Worm (Caenorhabditis elegans) whole organism, L4 larva: ENCODE results near the gene W06H8.2.

Experiments used
- T26A8.4 ChIP-seq: fragments of 200-800 bp; sonication (Bioruptor generic); IDR thresholded peaks from 2 replicates; pipeline ENCODE4 v1.3.6; 2022; ENCODE audit warnings: missing genetic modification characterization, missing compliant biosample characterization
- Y105C5A.15 ChIP-seq: fragments of 200-800 bp; sonication (Bioruptor generic); IDR thresholded peaks from 2 replicates; pipeline ENCODE4 v1.3.6; 2022; ENCODE audit warnings: missing genetic modification characterization, missing compliant biosample characterization
- aha-1 ChIP-seq: fragments of 150-350 bp; peaks from one replicate; lab custom pipeline; 2014; ENCODE audit warnings: missing biosample characterization, missing genetic modification characterization
- ceh-28 ChIP-seq: fragments of 150-350 bp; optimal IDR thresholded peaks from 2 replicates; lab custom pipeline; 2014; ENCODE audit warnings: missing biosample characterization, missing genetic modification reagents, missing genetic modification characterization
- ctbp-1 ChIP-seq: fragments of 200-800 bp; sonication (Bioruptor generic); IDR thresholded peaks from 2 replicates; pipeline ENCODE4 v1.3.6; 2022; ENCODE audit warnings: missing genetic modification reagents, missing genetic modification characterization, missing compliant biosample characterization
- daf-16 ChIP-seq, 3 experiments: sonication (generic microtip); optimal IDR thresholded peaks; 2 replicates each; lab custom pipeline; 2016 to 2017; ENCODE audit warnings: missing genetic modification characterization in 3 of 3, missing genetic modification reagents in 3 of 3, mild to moderate bottlenecking in 2 of 3, missing compliant biosample characterization in 2 of 3, missing biosample characterization in 1 of 3, moderate library complexity in 1 of 3
- daf-19 ChIP-seq: fragments of 200-800 bp; sonication (Bioruptor generic); conservative IDR thresholded peaks from 2 replicates; pipeline ENCODE4 v1.3.6; 2022; ENCODE audit warnings: missing genetic modification characterization, missing compliant biosample characterization
- dmd-6 ChIP-seq: fragments of 200-800 bp; sonication (Bioruptor generic); IDR thresholded peaks from 2 replicates; pipeline ENCODE4 v1.3.6; 2022; ENCODE audit warnings: missing genetic modification reagents, missing genetic modification characterization, missing compliant biosample characterization
- dmd-9 ChIP-seq: fragments of 200-800 bp; sonication (Bioruptor generic); IDR thresholded peaks from 2 replicates; pipeline ENCODE4 v1.3.6; 2022; ENCODE audit warnings: missing genetic modification reagents, missing genetic modification characterization, missing compliant biosample characterization
- dve-1 ChIP-seq: sonication (generic microtip); optimal IDR thresholded peaks from 2 replicates; lab custom pipeline; 2017; ENCODE audit warnings: antibody characterized with exemption, mild to moderate bottlenecking, missing genetic modification characterization, missing compliant biosample characterization; ENCODE audit not compliant: insufficient read depth
- fkh-10 ChIP-seq: fragments of 150-350 bp; optimal IDR thresholded peaks from 2 replicates; lab custom pipeline; 2014; ENCODE audit warnings: missing biosample characterization, missing genetic modification reagents, missing genetic modification characterization
- hif-1 ChIP-seq, 2 experiments: sonication (generic microtip); optimal IDR thresholded peaks; 2 replicates each; lab custom pipeline; 2016 to 2017; ENCODE audit warnings: missing compliant biosample characterization in 2 of 2, missing genetic modification characterization in 2 of 2, missing genetic modification reagents in 2 of 2, missing genotype in 2 of 2, mild to moderate bottlenecking in 1 of 2
- hlh-11 ChIP-seq: fragments of 200-800 bp; sonication (Bioruptor generic); optimal IDR thresholded peaks from 2 replicates; lab custom pipeline; 2018; ENCODE audit warnings: mild to moderate bottlenecking, missing genetic modification characterization, missing compliant biosample characterization
- hlh-30 ChIP-seq: sonication (generic microtip); optimal IDR thresholded peaks from 2 replicates; lab custom pipeline; 2017; ENCODE audit warnings: antibody characterized with exemption, mild to moderate bottlenecking, missing genetic modification characterization, missing compliant biosample characterization; ENCODE audit not compliant: insufficient read depth
- hmg-1.1 ChIP-seq: fragments of 200-800 bp; sonication (Bioruptor generic); IDR thresholded peaks from 2 replicates; pipeline ENCODE4 v1.3.6; 2022; ENCODE audit warnings: missing genetic modification reagents, missing genetic modification characterization, missing compliant biosample characterization
- lin-13 ChIP-seq: fragments of 150-350 bp; optimal IDR thresholded peaks from 2 replicates; lab custom pipeline; 2014; ENCODE audit warnings: missing biosample characterization, missing genetic modification reagents, missing genetic modification characterization
- lsy-2 ChIP-seq, 2 experiments: fragments of 150-350 bp in 1 of 2; sonication (generic microtip) in 1 of 2; optimal IDR thresholded peaks; 2 replicates each; lab custom pipeline; 2014 to 2017; ENCODE audit warnings: missing biosample characterization in 2 of 2, missing genetic modification characterization in 2 of 2
- mdl-1 ChIP-seq, 2 experiments: fragments of 150-350 bp in 1 of 2; sonication (generic microtip) in 1 of 2; optimal IDR thresholded peaks; 2 replicates each; lab custom pipeline; 2014 to 2017; ENCODE audit warnings: missing biosample characterization in 2 of 2, missing genetic modification characterization in 2 of 2
- mes-2 ChIP-seq: sonication (generic microtip); optimal IDR thresholded peaks from 2 replicates; lab custom pipeline; 2016; ENCODE audit warnings: missing genotype, mild to moderate bottlenecking, missing genetic modification characterization, missing compliant biosample characterization; ENCODE audit not compliant: poor library complexity, severe bottlenecking
- mxl-2 ChIP-seq: fragments of 200-800 bp; sonication (Bioruptor generic); conservative IDR thresholded peaks from 2 replicates; pipeline ENCODE4 v1.3.6; 2022; ENCODE audit warnings: missing genetic modification reagents, missing genetic modification characterization, missing compliant biosample characterization
- mxl-3 ChIP-seq: fragments of 200-800 bp; sonication (Bioruptor generic); optimal IDR thresholded peaks from 2 replicates; lab custom pipeline; 2018; ENCODE audit warnings: mild to moderate bottlenecking, missing genetic modification characterization, missing compliant biosample characterization
- nhr-102 ChIP-seq: sonication (generic microtip); optimal IDR thresholded peaks from 2 replicates; lab custom pipeline; 2016; ENCODE audit warnings: mild to moderate bottlenecking, missing genetic modification characterization, moderate library complexity, missing compliant biosample characterization
- nhr-28 ChIP-seq: fragments of 150-350 bp; optimal IDR thresholded peaks from 2 replicates; lab custom pipeline; 2014; ENCODE audit warnings: missing biosample characterization, missing genetic modification characterization
- nhr-48 ChIP-seq: sonication (generic microtip); optimal IDR thresholded peaks from 2 replicates; lab custom pipeline; 2016; ENCODE audit warnings: mild to moderate bottlenecking, missing genetic modification characterization, missing compliant biosample characterization
- pha-4 ChIP-seq, 2 experiments: fragments of 150-350 bp in 1 of 2; fragments of 200-800 bp in 1 of 2; sonication (Bioruptor generic) in 1 of 2; IDR thresholded peaks in 1 of 2; optimal IDR thresholded peaks in 1 of 2; 2 replicates each; pipeline versions ENCODE4 v1.3.6 to Lab custom; 2014 to 2022; ENCODE audit warnings: missing genetic modification characterization in 2 of 2, missing genetic modification reagents in 2 of 2, missing biosample characterization in 1 of 2, missing compliant biosample characterization in 1 of 2
- php-3 ChIP-seq: fragments of 200-800 bp; sonication (Bioruptor generic); IDR thresholded peaks from 2 replicates; pipeline ENCODE4 v1.3.6; 2022; ENCODE audit warnings: missing genetic modification reagents, missing genetic modification characterization, missing compliant biosample characterization
- pqm-1 ChIP-seq: sonication (generic microtip); optimal IDR thresholded peaks from 2 replicates; lab custom pipeline; 2017; ENCODE audit warnings: missing biosample characterization, missing genetic modification characterization
- rbr-2 ChIP-seq: sonication (generic microtip); optimal IDR thresholded peaks from 2 replicates; lab custom pipeline; 2016; ENCODE audit warnings: missing genotype, missing genetic modification characterization, missing compliant biosample characterization
- sdz-12 ChIP-seq: fragments of 200-800 bp; sonication (Bioruptor generic); optimal IDR thresholded peaks from 2 replicates; lab custom pipeline; 2018; ENCODE audit warnings: mild to moderate bottlenecking, missing genetic modification characterization, missing compliant biosample characterization
- spr-1 ChIP-seq: sonication (generic microtip); optimal IDR thresholded peaks from 2 replicates; lab custom pipeline; 2016; ENCODE audit warnings: mild to moderate bottlenecking, missing genetic modification characterization, missing compliant biosample characterization
- unc-62 ChIP-seq, 3 experiments: fragments of 150-350 bp in 1 of 3; sonication (generic microtip); optimal IDR thresholded peaks in 2 of 3; peaks in 1 of 3; 1 replicate in 1 of 3; 2 replicates in 2 of 3; lab custom pipeline; 2014 to 2017; ENCODE audit warnings: missing biosample characterization in 3 of 3, missing genetic modification characterization in 3 of 3, missing genetic modification reagents in 3 of 3, missing genotype in 1 of 3

The W06H8.2 gene

DNA sequence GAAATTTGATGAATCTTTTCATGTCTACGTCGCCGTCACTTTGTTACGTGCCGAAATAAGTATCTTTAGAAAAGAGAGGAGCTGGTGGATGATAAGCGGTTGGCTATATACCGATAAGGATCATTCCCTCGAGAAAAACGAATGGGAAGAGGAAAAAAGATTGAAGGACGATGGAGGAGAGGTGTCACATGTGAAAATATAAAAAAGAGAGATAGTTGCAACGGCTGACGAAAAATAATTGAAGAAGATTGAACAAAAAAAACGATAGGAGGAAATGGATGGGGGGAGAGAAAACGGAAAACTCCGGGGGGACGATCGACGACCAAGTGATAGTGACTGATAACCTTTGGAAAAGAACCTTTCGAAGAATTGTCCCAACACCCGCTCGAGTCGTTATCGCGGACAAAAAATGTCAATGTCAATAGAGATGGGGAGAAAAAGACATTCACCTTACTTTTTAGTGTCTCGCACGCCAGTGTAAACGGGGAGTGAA, 22.9 kb downstream of the W06H8.2 start (continued):
- TF ChIP-seq sdz-12 (GFP tag; lab: Kevin White, UChicago) (no peak), mdl-1 (tag; optimal IDR thresholded peaks at IDR 0.05; lab: Kevin White, UChicago) (peak; percentile 36 to 93), daf-19 (GFP tag; lab: Robert Waterston, UW) (no peak)

DNA sequence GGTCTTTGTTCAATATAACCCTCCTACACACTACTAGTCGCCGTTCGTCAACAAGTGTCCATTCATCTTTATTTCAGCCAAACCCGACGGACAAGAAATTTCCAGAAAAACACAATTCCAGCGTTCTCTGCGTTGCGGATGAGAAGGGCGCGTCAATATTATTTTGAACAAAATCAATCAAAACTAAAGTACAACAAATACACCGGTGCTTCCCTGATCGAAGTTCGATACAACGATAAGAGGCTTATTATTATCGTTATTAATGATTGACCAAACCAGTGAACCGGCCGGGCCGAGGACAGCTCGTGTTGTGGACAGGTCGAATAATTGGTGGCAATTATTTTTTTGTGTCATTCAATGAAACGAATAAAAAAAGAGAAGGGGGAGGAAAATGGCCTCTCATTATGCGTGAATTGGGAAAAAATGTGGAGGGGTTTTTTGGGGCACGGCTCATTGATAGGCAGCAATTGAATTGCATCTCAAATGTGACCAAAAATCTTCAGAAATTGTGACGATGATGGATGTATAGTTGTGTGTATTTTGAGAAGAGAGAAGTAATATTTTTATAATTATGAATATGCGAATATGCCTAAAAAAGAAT, 24.2 kb downstream of the W06H8.2 start:
- TF ChIP-seq php-3 (GFP tag; lab: Robert Waterston, UW) = 0 out of 2 replicates have a peak, but pooled peaks have one; percentile 28
- peak; percentile 74 for TF ChIP-seq hlh-11 (tag; lab: Kevin White, UChicago)
- TF ChIP-seq hif-1 (tag; optimal IDR thresholded peaks at IDR 0.05; lab: Kevin White, UChicago) = peak in 1 of 2 experiments; percentile 22
- TF ChIP-seq nhr-28 (tag; lab: Kevin White, UChicago) = peak; percentile 22
- no peak for TF ChIP-seq Y105C5A.15 (GFP tag; lab: Robert Waterston, UW)
- TF ChIP-seq mxl-3 (GFP tag; lab: Kevin White, UChicago) = peak; percentile 2
- no peak for TF ChIP-seq spr-1 (tag; lab: Kevin White, UChicago)
- peak; percentile 22 for TF ChIP-seq pqm-1 (tag; lab: Kevin White, UChicago)
- TF ChIP-seq pha-4 (GFP tag; IDR thresholded peaks at IDR 0.05; lab: Robert Waterston, UW) = no peak
- peak; percentile 7 for TF ChIP-seq pha-4 (tag; optimal IDR thresholded peaks at IDR 0.05; lab: Kevin White, UChicago)
- TF ChIP-seq dmd-6 = peak; percentile 73
- TF ChIP-seq nhr-48 (tag; lab: Kevin White, UChicago) = peak; percentile 62
- no peak for TF ChIP-seq lin-13
- TF ChIP-seq T26A8.4 (GFP tag; lab: Robert Waterston, UW) = peak; percentile 38; the same call in 1 of the 2 replicates
- TF ChIP-seq dmd-9 (GFP tag; lab: Robert Waterston, UW) = no peak
- TF ChIP-seq hmg-1.1 (GFP tag; lab: Robert Waterston, UW) = 0 out of 2 replicates have a peak, but pooled peaks have one; percentile 5
- TF ChIP-seq dve-1 (tag; lab: Kevin White, UChicago) = peak; percentile 73
- TF ChIP-seq mxl-2 (GFP tag; lab: Robert Waterston, UW) = no peak
- TF ChIP-seq hlh-30 (tag; lab: Kevin White, UChicago) = no peak
- TF ChIP-seq rbr-2 (tag; lab: Kevin White, UChicago) = peak; percentile 41
- peak; percentile 29 for TF ChIP-seq nhr-102 (tag; lab: Kevin White, UChicago)
- TF ChIP-seq mes-2 (tag; lab: Kevin White, UChicago) = peak; percentile 30
- TF ChIP-seq daf-16 (GFP tag; optimal IDR thresholded peaks at IDR 0.05; lab: Kevin White, UChicago) = no peak
- TF ChIP-seq daf-16 (tag; optimal IDR thresholded peaks at IDR 0.05; lab: Kevin White, UChicago) = peak; percentile 89

DNA sequence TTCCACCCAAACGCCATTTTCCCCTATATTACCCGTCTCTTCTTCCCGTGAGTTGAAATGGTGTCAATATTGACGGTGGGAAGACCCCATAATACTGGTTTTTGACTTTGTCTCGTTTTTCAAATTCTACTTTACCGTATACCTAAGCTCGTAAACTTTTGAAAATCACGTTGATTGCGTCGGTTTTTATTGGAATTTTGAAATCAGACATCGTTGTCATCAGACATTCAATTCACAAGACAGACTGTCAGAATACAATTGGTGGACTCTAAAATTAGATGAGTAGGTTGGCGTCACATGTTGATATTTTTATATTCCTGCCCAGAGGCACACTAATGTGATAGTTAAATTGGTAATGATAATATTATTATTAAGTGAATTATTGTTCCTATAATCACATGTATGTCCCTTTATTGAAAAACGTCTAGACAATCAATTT, 25.4 kb downstream of the W06H8.2 start:
- peak; percentile 57 for TF ChIP-seq aha-1 (tag; lab: Kevin White, UChicago)
- TF ChIP-seq lsy-2 (tag; optimal IDR thresholded peaks at IDR 0.05; lab: Kevin White, UChicago) = peak in 1 of 2 experiments; percentile 18
- no peak for TF ChIP-seq pha-4 (GFP tag; IDR thresholded peaks at IDR 0.05; lab: Robert Waterston, UW)
- TF ChIP-seq pha-4 (tag; optimal IDR thresholded peaks at IDR 0.05; lab: Kevin White, UChicago) = peak; percentile 42
- TF ChIP-seq spr-1 (tag; lab: Kevin White, UChicago) = no peak
- peak; percentile 31 for TF ChIP-seq hlh-30 (tag; lab: Kevin White, UChicago)

DNA sequence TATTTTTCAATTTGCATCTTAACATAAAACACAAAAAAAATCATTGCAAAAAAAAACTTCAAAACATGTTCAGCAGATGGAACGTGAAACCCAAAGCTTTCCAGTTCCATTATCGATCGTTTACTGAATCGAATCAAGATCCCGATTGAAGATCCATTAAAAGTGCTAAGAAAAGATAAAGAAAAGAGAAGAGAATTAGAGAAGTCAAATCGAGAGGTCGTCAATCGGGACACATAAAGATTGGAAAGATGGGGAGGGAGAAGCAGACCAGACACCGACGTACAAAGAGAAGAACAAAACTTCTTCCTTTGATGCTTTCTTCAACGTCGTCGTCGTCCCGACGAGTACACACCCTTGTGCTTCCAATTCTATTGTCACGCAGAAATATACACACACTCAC, 26.3 kb downstream of the W06H8.2 start:
- TF ChIP-seq nhr-48 (tag; lab: Kevin White, UChicago) (peak; percentile 36), ceh-28 (peak; percentile 3), ctbp-1 (peak; percentile 24; the same call in 1 of the 2 replicates), lsy-2 (tag; optimal IDR thresholded peaks at IDR 0.05; lab: Kevin White, UChicago) (peak in 1 of 2 experiments; percentile 30), hlh-11 (tag; lab: Kevin White, UChicago) (peak; percentile 22), unc-62 (GFP tag; optimal IDR thresholded peaks at IDR 0.05 in 1 of 2; lab: Kevin White, UChicago) (peak in 1 of 2 experiments; percentile 65), unc-62 (tag; optimal IDR thresholded peaks at IDR 0.05; lab: Kevin White, UChicago) (no peak), mxl-2 (GFP tag; lab: Robert Waterston, UW) (no peak), hlh-30 (tag; lab: Kevin White, UChicago) (peak; percentile 24), fkh-10 (peak; percentile 47), mdl-1 (tag; optimal IDR thresholded peaks at IDR 0.05; lab: Kevin White, UChicago) (peak in 1 of 2 experiments; percentile 24), mxl-3 (GFP tag; lab: Kevin White, UChicago) (no peak)
- TF ChIP-seq, all 104 proteins: peak for 9
